Fruit fly (Drosophila melanogaster) whole organism, embryonic: ENCODE measurements around the gene Irc.

Experiments
- Abd-B ChIP-seq: fragments of 200-800 bp; sonication (Bioruptor generic); optimal IDR thresholded peaks from 2 replicates; lab custom pipeline; 2018; ENCODE audit warnings: missing biosample characterization, mild to moderate bottlenecking, missing genetic modification characterization, moderate library complexity
- Bgb ChIP-seq: fragments of 200-800 bp; sonication (Bioruptor generic); IDR thresholded peaks from 2 replicates; pipeline ENCODE4 v1.3.6; 2022; ENCODE audit warnings: missing biosample characterization, missing genetic modification characterization; ENCODE audit not compliant: partially characterized antibody
- CG11085 ChIP-seq: fragments of 200-800 bp; sonication (Bioruptor generic); IDR thresholded peaks from 2 replicates; pipeline ENCODE4 v1.3.6; 2022; ENCODE audit warnings: missing biosample characterization, missing genetic modification characterization
- CG11560 ChIP-seq: fragments of 200-800 bp; sonication (Bioruptor generic); IDR thresholded peaks from 3 replicates; pipeline ENCODE4 v1.3.6; 2022; ENCODE audit warnings: missing biosample characterization, missing genetic modification characterization
- CG13123 ChIP-seq: fragments of 200-800 bp; sonication (Bioruptor generic); optimal IDR thresholded peaks from 2 replicates; lab custom pipeline; 2016; ENCODE audit warnings: missing biosample characterization, missing genetic modification characterization
- CG14860 ChIP-seq: fragments of 200-800 bp; sonication (Bioruptor generic); IDR thresholded peaks from 3 replicates; pipeline ENCODE4 v1.3.6; 2022; ENCODE audit warnings: missing biosample characterization, missing genetic modification characterization; ENCODE audit not compliant: partially characterized antibody
- CG15011 ChIP-seq: fragments of 200-800 bp; sonication (Bioruptor generic); optimal IDR thresholded peaks from 3 replicates; lab custom pipeline; 2018; ENCODE audit warnings: missing biosample characterization, mild to moderate bottlenecking, missing genetic modification characterization
- CG15601 ChIP-seq: fragments of 200-800 bp; sonication (Bioruptor generic); optimal IDR thresholded peaks from 3 replicates; lab custom pipeline; 2019; ENCODE audit warnings: missing biosample characterization, mild to moderate bottlenecking, missing genetic modification characterization, moderate library complexity
- CG16813 ChIP-seq: fragments of 200-800 bp; sonication (Bioruptor generic); IDR thresholded peaks from 3 replicates; pipeline ENCODE4 v1.3.6; 2022; ENCODE audit warnings: missing biosample characterization, missing genetic modification characterization; ENCODE audit not compliant: partially characterized antibody
- CG17829 ChIP-seq: fragments of 200-800 bp; optimal IDR thresholded peaks from 2 replicates; lab custom pipeline; 2019; ENCODE audit warnings: missing biosample characterization, mild to moderate bottlenecking, missing genetic modification characterization, moderate library complexity
- CG17912 ChIP-seq: fragments of 200-800 bp; sonication (Bioruptor generic); optimal IDR thresholded peaks from 2 replicates; lab custom pipeline; 2018; ENCODE audit warnings: missing biosample characterization, mild to moderate bottlenecking, missing genetic modification characterization
- CG42726 ChIP-seq: fragments of 200-800 bp; sonication (Bioruptor generic); IDR thresholded peaks from 2 replicates; pipeline ENCODE4 v1.3.6; 2022; ENCODE audit warnings: missing biosample characterization, missing genetic modification characterization; ENCODE audit not compliant: partially characterized antibody
- CG6791 ChIP-seq: fragments of 200-800 bp; sonication (Bioruptor generic); IDR thresholded peaks from 3 replicates; pipeline ENCODE4 v1.3.6; 2022; ENCODE audit warnings: missing biosample characterization, missing genetic modification characterization; ENCODE audit not compliant: partially characterized antibody
- CG7963 ChIP-seq: fragments of 200-800 bp; sonication (Bioruptor generic); IDR thresholded peaks from 3 replicates; pipeline ENCODE4 v1.3.6; 2022; ENCODE audit warnings: missing biosample characterization, missing genetic modification characterization; ENCODE audit not compliant: partially characterized antibody
- CG8924 ChIP-seq: fragments of 200-800 bp; optimal IDR thresholded peaks from 3 replicates; lab custom pipeline; 2019; ENCODE audit warnings: missing biosample characterization, mild to moderate bottlenecking, missing genetic modification characterization, moderate library complexity
- CG9609 ChIP-seq: fragments of 200-800 bp; sonication (Bioruptor generic); optimal IDR thresholded peaks from 3 replicates; lab custom pipeline; 2016; ENCODE audit warnings: missing biosample characterization, missing genetic modification characterization
- CG9727 ChIP-seq: fragments of 200-800 bp; sonication (Bioruptor generic); optimal IDR thresholded peaks from 3 replicates; lab custom pipeline; 2017; ENCODE audit warnings: missing biosample characterization, mild to moderate bottlenecking, missing genetic modification characterization
- CTCF ChIP-seq: fragments of 200-800 bp; sonication (Bioruptor generic); optimal IDR thresholded peaks from 2 replicates; lab custom pipeline; 2017; ENCODE audit warnings: missing biosample characterization, mild to moderate bottlenecking, missing genetic modification characterization, moderate library complexity
- CoRest ChIP-seq: fragments of 200-800 bp; sonication (Bioruptor generic); optimal IDR thresholded peaks from 3 replicates; lab custom pipeline; 2018; ENCODE audit warnings: missing biosample characterization, mild to moderate bottlenecking, missing genetic modification characterization, moderate library complexity
- Deaf1 ChIP-seq: fragments of 200-800 bp; optimal IDR thresholded peaks from 3 replicates; lab custom pipeline; 2019; ENCODE audit warnings: missing biosample characterization, mild to moderate bottlenecking, missing genetic modification characterization, moderate library complexity
- Dek ChIP-seq: fragments of 200-800 bp; sonication (Bioruptor generic); optimal IDR thresholded peaks from 3 replicates; lab custom pipeline; 2019; ENCODE audit warnings: missing biosample characterization, mild to moderate bottlenecking, missing genetic modification characterization, moderate library complexity
- Elba2 ChIP-seq: fragments of 200-800 bp; sonication (Bioruptor generic); optimal IDR thresholded peaks from 3 replicates; lab custom pipeline; 2016; ENCODE audit warnings: missing biosample characterization, missing genetic modification characterization
- Hey ChIP-seq: fragments of 200-800 bp; sonication (Bioruptor generic); optimal IDR thresholded peaks from 3 replicates; lab custom pipeline; 2018; ENCODE audit warnings: missing biosample characterization, mild to moderate bottlenecking, missing genetic modification characterization
- HmgZ ChIP-seq: fragments of 200-800 bp; sonication (Bioruptor generic); optimal IDR thresholded peaks from 2 replicates; lab custom pipeline; 2018; ENCODE audit warnings: missing biosample characterization, mild to moderate bottlenecking, missing genetic modification characterization
- Nf-YC ChIP-seq: fragments of 200-800 bp; optimal IDR thresholded peaks from 3 replicates; lab custom pipeline; 2019; ENCODE audit warnings: missing biosample characterization, mild to moderate bottlenecking, missing genetic modification characterization, moderate library complexity
- Trl ChIP-seq, 3 experiments: fragments of >200 bp in 2 of 3; fragments of 200-800 bp in 1 of 3; sonication (Bioruptor generic) in 1 of 3; optimal IDR thresholded peaks; 2 replicates in 1 of 3; 3 replicates in 2 of 3; lab custom pipeline; 2016 to 2017; ENCODE audit warnings: missing biosample characterization in 1 of 3, missing genetic modification characterization in 1 of 3
- amos ChIP-seq: fragments of 200-800 bp; sonication (Bioruptor generic); IDR thresholded peaks from 2 replicates; pipeline ENCODE4 v1.3.6; 2022; ENCODE audit warnings: missing biosample characterization, missing genetic modification characterization; ENCODE audit not compliant: partially characterized antibody
- bbx ChIP-seq: fragments of 200-800 bp; sonication (Bioruptor generic); IDR thresholded peaks from 2 replicates; pipeline ENCODE4 v1.3.6; 2022; ENCODE audit warnings: missing biosample characterization, missing genetic modification characterization; ENCODE audit not compliant: partially characterized antibody
- br ChIP-seq: fragments of >200 bp; optimal IDR thresholded peaks from 2 replicates; lab custom pipeline; 2017
- bsh ChIP-seq, 2 experiments: fragments of 200-800 bp; sonication (Bioruptor generic); optimal IDR thresholded peaks; 2 replicates each; lab custom pipeline; 2017 to 2018; ENCODE audit warnings: mild to moderate bottlenecking in 2 of 2, missing biosample characterization in 2 of 2, missing genetic modification characterization in 2 of 2, moderate library complexity in 1 of 2
- cad ChIP-seq: fragments of >200 bp; optimal IDR thresholded peaks from 2 replicates; lab custom pipeline; 2017; ENCODE audit warnings: missing biosample characterization, missing genetic modification characterization
- ind ChIP-seq: fragments of 200-800 bp; sonication (Bioruptor generic); optimal IDR thresholded peaks from 3 replicates; lab custom pipeline; 2016; ENCODE audit warnings: missing biosample characterization, missing genetic modification characterization
- insv ChIP-seq, 2 experiments: fragments of 200-800 bp; sonication (Bioruptor generic); optimal IDR thresholded peaks; 3 replicates each; lab custom pipeline; 2016 to 2018; ENCODE audit warnings: missing biosample characterization in 2 of 2, missing genetic modification characterization in 2 of 2
- inv ChIP-seq: fragments of 200-800 bp; sonication (Bioruptor generic); IDR thresholded peaks from 2 replicates; pipeline ENCODE4 v1.3.6; 2022; ENCODE audit warnings: missing biosample characterization, missing genetic modification characterization; ENCODE audit not compliant: partially characterized antibody
- knrl ChIP-seq: fragments of 200-800 bp; sonication (Bioruptor generic); IDR thresholded peaks from 3 replicates; pipeline ENCODE4 v1.3.6; 2022; ENCODE audit warnings: missing biosample characterization, missing genetic modification characterization; ENCODE audit not compliant: partially characterized antibody
- pita ChIP-seq: fragments of 200-800 bp; sonication (Bioruptor generic); optimal IDR thresholded peaks from 2 replicates; lab custom pipeline; 2017; ENCODE audit warnings: missing biosample characterization, mild to moderate bottlenecking, missing genetic modification characterization
- sens ChIP-seq: fragments of 200-800 bp; sonication (Bioruptor generic); peaks from one replicate; lab custom pipeline; 2016; ENCODE audit warnings: missing biosample characterization, missing genetic modification characterization
- yki ChIP-seq: fragments of >200 bp; optimal IDR thresholded peaks from 3 replicates; lab custom pipeline; 2018
- zen ChIP-seq: fragments of 200-800 bp; sonication (Bioruptor generic); optimal IDR thresholded peaks from 3 replicates; lab custom pipeline; 2018; ENCODE audit warnings: missing biosample characterization, mild to moderate bottlenecking, missing genetic modification characterization, moderate library complexity

Irc gene

DNA sequence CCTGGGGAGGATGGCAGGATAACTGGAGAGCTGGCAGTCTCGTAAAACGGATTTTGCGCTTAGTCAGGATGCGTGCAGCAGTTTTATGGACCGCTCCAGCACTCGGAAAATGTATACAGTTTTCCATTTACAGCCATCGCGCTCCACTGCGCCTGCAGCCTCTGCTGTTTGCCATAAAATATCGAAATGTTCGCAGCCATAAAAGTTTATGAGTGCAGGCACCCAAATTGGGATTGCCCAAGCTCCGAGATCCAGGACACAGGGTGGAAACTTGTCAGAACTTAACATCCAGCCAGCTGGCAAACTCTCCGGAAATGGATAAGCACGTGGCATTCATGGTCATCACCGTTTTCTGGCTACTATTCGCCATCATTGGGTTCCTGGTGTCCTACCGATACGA lies 27.8 kb upstream of the Irc start, which contains the start of gene VhaM9.7-d:
Gene VhaM9.7-d (plus strand): TSS at position 301 of the 400 bp plus-strand sequence.
- TF ChIP-seq ind (no peak), cad (GFP tag; lab: Kevin White, UChicago) (peak; percentile 13), sens (GFP tag; lab: Kevin White, UChicago) (peak; percentile 44), CG7963 (GFP tag; lab: Robert Waterston, UW) (no peak), CG8924 (no peak)

DNA sequence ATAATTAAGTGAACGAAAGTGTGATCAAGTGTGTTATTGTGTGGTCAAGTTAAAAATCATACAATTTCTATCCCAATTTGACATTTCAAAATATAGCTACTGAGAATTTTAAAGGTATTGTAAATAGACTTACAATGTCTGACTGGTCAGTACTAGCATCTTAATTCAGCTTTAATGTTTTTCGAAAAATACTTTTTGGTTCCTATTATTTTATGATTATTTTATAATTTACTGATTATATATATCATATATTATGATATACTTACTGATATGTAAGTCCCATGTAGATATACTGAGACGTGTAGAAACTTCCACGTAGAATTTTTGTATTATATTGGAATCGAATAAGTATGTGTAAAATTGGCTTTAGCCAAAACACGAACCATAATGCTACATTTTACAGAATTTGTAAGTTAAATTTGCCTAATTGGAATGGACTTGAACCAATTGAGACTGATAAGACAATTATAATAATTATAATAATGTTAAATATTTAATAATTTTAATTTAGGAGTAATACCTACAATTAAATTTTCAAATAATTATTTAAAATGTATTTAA lies 24.9 kb upstream of the Irc start, which contains the start of gene Actn3:
Gene Actn3 (minus strand): TSS at position 51 of the 561 bp plus-strand sequence.
- TF ChIP-seq Bgb (GFP tag; lab: Robert Waterston, UW) (peak; percentile 73), CG17829 (tag; lab: Kevin White, UChicago) (peak; percentile 33), yki (lab: Kevin White, UChicago) (peak; percentile 40), CG16813 (GFP tag; lab: Robert Waterston, UW) (peak; percentile 48; the same call in 2 of the 3 replicates), CoRest (peak; percentile 24), insv (GFP tag; optimal IDR thresholded peaks at IDR 0.05; lab: Kevin White, UChicago) (peak in 1 of 2 experiments; percentile 100), bbx (GFP tag; lab: Robert Waterston, UW) (0 out of 2 replicates have a peak, but pooled peaks have one; percentile 38), zen (tag; lab: Kevin White, UChicago) (peak; percentile 65), Hey (tag; lab: Kevin White, UChicago) (no peak), amos (peak; percentile 69), inv (GFP tag; lab: Robert Waterston, UW) (peak; percentile 16; the same call in 1 of the 2 replicates), CG11560 (tag; lab: Robert Waterston, UW) (peak; percentile 78; the same call in 2 of the 3 replicates), CG13123 (GFP tag; lab: Kevin White, UChicago) (no peak), CG9609 (GFP tag; lab: Kevin White, UChicago) (no peak), bsh (GFP tag; optimal IDR thresholded peaks at IDR 0.05; lab: Kevin White, UChicago) (no peak), CG15011 (GFP tag; lab: Kevin White, UChicago) (no peak), br (lab: Kevin White, UChicago) (no peak), CG6791 (GFP tag; lab: Robert Waterston, UW) (0 out of 3 replicates have a peak, but pooled peaks have one; percentile 39), CG42726 (GFP tag; lab: Robert Waterston, UW) (0 out of 2 replicates have a peak, but pooled peaks have one; percentile 38), CG9727 (GFP tag; lab: Kevin White, UChicago) (no peak), knrl (peak; percentile 67), CG11085 (GFP tag; lab: Robert Waterston, UW) (0 out of 2 replicates have a peak, but pooled peaks have one; percentile 7), CG17912 (GFP tag; lab: Kevin White, UChicago) (no peak), Dek (tag; lab: Kevin White, UChicago) (peak; percentile 48), CG14860 (peak; percentile 11; the same call in 1 of the 3 replicates), Nf-YC (tag; lab: Kevin White, UChicago) (peak; percentile 3), CTCF (GFP tag; lab: Kevin White, UChicago) (peak; percentile 81), Deaf1 (tag; lab: Kevin White, UChicago) (no peak), HmgZ (peak; percentile 67), Elba2 (GFP tag; lab: Kevin White, UChicago) (peak; percentile 75), CG15601 (tag; lab: Kevin White, UChicago) (peak; percentile 49), Trl (optimal IDR thresholded peaks at IDR 0.05; lab: Kevin White, UChicago) (no peak), Trl (GFP tag; optimal IDR thresholded peaks at IDR 0.05; lab: Kevin White, UChicago) (no peak), pita (peak; percentile 71), Abd-B (peak; percentile 57)
